Worm (Caenorhabditis elegans): Measurements from ENCODE around the gene del-6.

Gene del-6

DNA sequence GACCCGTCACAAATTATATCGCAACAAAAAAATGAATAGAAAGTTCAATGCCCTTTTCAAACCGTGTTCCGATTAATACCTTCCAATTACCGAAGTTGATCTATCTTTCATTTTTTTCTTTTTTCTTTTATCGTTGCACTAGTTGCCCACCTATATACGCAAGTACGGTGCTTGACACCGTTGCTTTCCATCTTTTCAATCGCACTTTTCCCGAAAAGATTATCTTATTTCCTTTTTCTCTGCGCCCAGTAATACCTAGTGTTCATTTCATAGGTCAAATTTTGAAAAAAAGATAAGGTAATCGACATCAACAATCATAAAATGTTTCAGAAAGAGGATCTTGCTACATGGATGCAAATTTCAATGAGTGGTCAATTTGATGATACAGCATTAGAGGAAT lies 43.1 kb upstream of the del-6 start:
- TF ChIP-seq dpff-1 (tag; optimal IDR thresholded peaks at IDR 0.05) (no peak), somi-1 (GFP tag; optimal IDR thresholded peaks at IDR 0.05) (no peak), ztf-25 (GFP tag; IDR thresholded peaks at IDR 0.05) (no peak), F39B2.1 (GFP tag; IDR thresholded peaks at IDR 0.05) (no peak), T26A5.8 (tag; optimal IDR thresholded peaks at IDR 0.05) (no peak), ztf-6 (GFP tag; IDR thresholded peaks at IDR 0.05) (no peak), F55B11.4 (tag; optimal IDR thresholded peaks at IDR 0.05; ENCODE audit: borderline replicate concordance, insufficient read depth) (no peak), madf-3 (GFP tag; IDR thresholded peaks at IDR 0.05) (no peak), tbx-9 (tag; optimal IDR thresholded peaks at IDR 0.05; ENCODE audit: borderline replicate concordance) (no peak), Y79H2A.3 (GFP tag; conservative IDR thresholded peaks at IDR 0.05) (no peak), B0336.3 (GFP tag; IDR thresholded peaks at IDR 0.05) (no peak), F10E7.11 (tag; optimal IDR thresholded peaks at IDR 0.05) (no peak), unc-130 (GFP tag; optimal IDR thresholded peaks at IDR 0.05) (no peak), egl-18 (GFP tag; IDR thresholded peaks at IDR 0.05) (no peak), Y53F4B.3 (GFP tag; IDR thresholded peaks at IDR 0.05) (no peak), T07F8.4 (tag; optimal IDR thresholded peaks at IDR 0.05) (no peak), lag-1 (GFP tag; IDR thresholded peaks at IDR 0.05) (no peak), F37B4.10 (GFP tag; IDR thresholded peaks at IDR 0.05) (no peak), K11D2.4 (GFP tag; IDR thresholded peaks at IDR 0.05) (no peak), bed-1 (GFP tag; IDR thresholded peaks at IDR 0.05) (no peak)

DNA sequence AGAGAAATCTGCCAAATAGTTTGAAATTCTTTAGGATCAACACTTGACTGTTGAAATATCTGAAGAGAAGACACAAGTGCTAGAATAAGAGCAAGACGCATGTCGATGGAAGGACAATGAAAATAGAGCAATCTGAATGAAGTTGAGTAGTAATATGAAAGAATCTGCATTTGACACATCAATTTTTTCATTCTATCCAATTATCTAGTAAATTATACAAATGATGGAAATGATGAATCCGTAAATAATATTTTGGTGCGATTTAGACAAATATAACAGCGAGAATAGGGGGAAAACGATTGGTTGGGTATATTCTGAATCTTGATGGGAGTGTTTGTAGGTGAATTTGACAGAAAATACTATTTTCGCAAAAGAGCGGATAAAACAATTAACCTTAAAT lies 40.0 kb upstream of the del-6 start, which contains the start of gene txt-10:
txt-10 (minus strand) TSS at position 101 of the 400 bp plus-strand sequence.
- TF ChIP-seq hrde-1 (tag; optimal IDR thresholded peaks at IDR 0.05; ENCODE audit: borderline replicate concordance) (peak; percentile 7), sdz-38 (tag; optimal IDR thresholded peaks at IDR 0.05) (no peak), rec-8 (tag; optimal IDR thresholded peaks at IDR 0.05) (no peak)

DNA sequence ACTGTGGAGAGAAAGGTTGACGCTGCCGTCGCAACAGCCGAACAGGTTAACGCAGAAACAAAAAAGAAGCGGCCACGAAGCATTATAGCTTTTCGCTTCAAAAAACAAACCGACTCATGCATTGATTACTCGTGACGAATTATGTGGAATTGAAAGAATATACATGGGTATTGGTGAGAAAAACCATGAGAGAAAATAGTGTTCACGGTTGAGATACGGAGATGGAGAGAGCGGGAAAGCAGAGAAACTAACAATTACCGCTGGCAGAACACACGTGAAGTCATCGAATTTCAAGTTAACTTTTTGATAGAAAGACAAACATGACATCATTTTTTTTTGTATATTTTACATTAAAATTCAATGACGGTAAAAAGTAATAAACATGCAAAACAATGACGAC lies 37.4 kb upstream of the del-6 start:
- TF ChIP-seq pha-4 (tag; optimal IDR thresholded peaks at IDR 0.05) (no peak), dox-1 (GFP tag; IDR thresholded peaks at IDR 0.05) (no peak), hlh-26 (GFP tag; conservative IDR thresholded peaks at IDR 0.05) (no peak), ztf-26 (tag; optimal IDR thresholded peaks at IDR 0.05) (no peak), ama-1 (optimal IDR thresholded peaks at IDR 0.05) (peak; percentile 19), ama-1 (GFP tag; optimal IDR thresholded peaks at IDR 0.05) (no peak), hlh-12 (tag; optimal IDR thresholded peaks at IDR 0.05) (no peak), ceh-100 (GFP tag; IDR thresholded peaks at IDR 0.05) (no peak), mel-28 (tag; optimal IDR thresholded peaks at IDR 0.05; ENCODE audit: borderline replicate concordance) (no peak), lin-40 (tag; optimal IDR thresholded peaks at IDR 0.05) (no peak), Y53G8AR.9 (GFP tag; conservative IDR thresholded peaks at IDR 0.05) (no peak), K11D2.4 (GFP tag; IDR thresholded peaks at IDR 0.05) (no peak), K12H6.12 (tag; optimal IDR thresholded peaks at IDR 0.05) (no peak), lir-1 (GFP tag; conservative IDR thresholded peaks at IDR 0.05) (no peak), lin-35 (GFP tag; optimal IDR thresholded peaks at IDR 0.05) (no peak), madf-3 (GFP tag; IDR thresholded peaks at IDR 0.05) (no peak), ccch-3 (GFP tag; optimal IDR thresholded peaks at IDR 0.05) (no peak), nfyb-1 (GFP tag; IDR thresholded peaks at IDR 0.05) (0 out of 2 replicates have a peak, but pooled peaks have one; percentile 49), lin-26 (GFP tag; IDR thresholded peaks at IDR 0.05) (no peak), rpc-1 (optimal IDR thresholded peaks at IDR 0.05) (no peak), rpc-1 (tag; optimal IDR thresholded peaks at IDR 0.05) (no peak), tlf-1 (GFP tag; optimal IDR thresholded peaks at IDR 0.05) (no peak), ets-4 (GFP tag; optimal IDR thresholded peaks at IDR 0.05) (no peak), F57C9.4 (tag; optimal IDR thresholded peaks at IDR 0.05) (no peak), Y67H2A.10 (GFP tag; conservative IDR thresholded peaks at IDR 0.05) (no peak), chd-7 (tag; optimal IDR thresholded peaks at IDR 0.05) (no peak), athp-1 (tag; optimal IDR thresholded peaks at IDR 0.05) (no peak), ztf-25 (GFP tag; IDR thresholded peaks at IDR 0.05) (no peak), zfh-2 (GFP tag; conservative IDR thresholded peaks at IDR 0.05) (no peak)
